Worm (Caenorhabditis elegans) whole organism, early embryonic: ENCODE results near the gene gplb-1.

Experiments
- B0310.2 ChIP-seq: sonication (generic microtip); optimal IDR thresholded peaks from 2 replicates; lab custom pipeline; 2016; ENCODE audit warnings: mild to moderate bottlenecking, missing genetic modification characterization, missing compliant biosample characterization
- F13C5.2 ChIP-seq: sonication (generic microtip); optimal IDR thresholded peaks from 2 replicates; lab custom pipeline; 2017; ENCODE audit warnings: mild to moderate bottlenecking, missing genetic modification characterization, inconsistent platforms, missing compliant biosample characterization
- aly-1 ChIP-seq: sonication (generic microtip); optimal IDR thresholded peaks from 2 replicates; lab custom pipeline; 2016; ENCODE audit warnings: missing genetic modification characterization, missing compliant biosample characterization
- ama-1 ChIP-seq: fragments of 150-350 bp; optimal IDR thresholded peaks from 2 replicates; lab custom pipeline; 2014
- ceh-13 ChIP-seq: fragments of 200-800 bp; sonication (Bioruptor generic); optimal IDR thresholded peaks from 2 replicates; lab custom pipeline; 2018; ENCODE audit warnings: mild to moderate bottlenecking, missing genetic modification characterization, missing compliant biosample characterization
- ceh-36 ChIP-seq: sonication (generic microtip); optimal IDR thresholded peaks from 2 replicates; lab custom pipeline; 2016; ENCODE audit warnings: missing genetic modification characterization, inconsistent platforms, missing compliant biosample characterization
- ets-7 ChIP-seq: sonication (generic microtip); optimal IDR thresholded peaks from 2 replicates; lab custom pipeline; 2016; ENCODE audit warnings: missing genotype, missing genetic modification characterization, missing compliant biosample characterization
- flt-1 ChIP-seq: fragments of 200-800 bp; sonication (Bioruptor generic); IDR thresholded peaks from 2 replicates; pipeline ENCODE4 v1.3.6; 2022; ENCODE audit warnings: missing genetic modification characterization, missing compliant biosample characterization
- hmbx-1 ChIP-seq: sonication (generic microtip); optimal IDR thresholded peaks from 2 replicates; lab custom pipeline; 2016; ENCODE audit warnings: mild to moderate bottlenecking, missing genetic modification characterization, missing compliant biosample characterization
- hmg-4 ChIP-seq: fragments of 200-800 bp; sonication (Bioruptor generic); optimal IDR thresholded peaks from 2 replicates; lab custom pipeline; 2018; ENCODE audit warnings: mild to moderate bottlenecking, missing genetic modification characterization, missing compliant biosample characterization
- hnd-1 ChIP-seq: sonication (generic microtip); optimal IDR thresholded peaks from 2 replicates; lab custom pipeline; 2016; ENCODE audit warnings: missing genetic modification characterization, missing compliant biosample characterization
- pes-1 ChIP-seq: fragments of 200-800 bp; sonication (Bioruptor generic); IDR thresholded peaks from 2 replicates; pipeline ENCODE4 v1.3.6; 2022; ENCODE audit warnings: missing genetic modification reagents, missing genetic modification characterization, missing compliant biosample characterization
- scrt-1 ChIP-seq: fragments of 200-800 bp; sonication (Bioruptor generic); IDR thresholded peaks from 2 replicates; pipeline ENCODE4 v1.3.6; 2022; ENCODE audit warnings: missing genetic modification characterization, missing compliant biosample characterization
- sea-1 ChIP-seq: fragments of 200-800 bp; sonication (Bioruptor generic); conservative IDR thresholded peaks from 2 replicates; pipeline ENCODE4 v1.3.6; 2022; ENCODE audit warnings: missing genetic modification characterization, missing compliant biosample characterization
- tbx-11 ChIP-seq: fragments of 200-800 bp; sonication (Bioruptor generic); IDR thresholded peaks from 2 replicates; pipeline ENCODE4 v1.3.6; 2022; ENCODE audit warnings: missing genetic modification characterization, missing compliant biosample characterization
- tbx-37 ChIP-seq: fragments of 200-800 bp; sonication (Bioruptor generic); conservative IDR thresholded peaks from 2 replicates; pipeline ENCODE4 v1.3.6; 2022; ENCODE audit warnings: missing genetic modification reagents, missing genetic modification characterization, missing compliant biosample characterization
- tra-4 ChIP-seq: sonication (generic microtip); optimal IDR thresholded peaks from 2 replicates; lab custom pipeline; 2017; ENCODE audit warnings: missing genetic modification characterization, missing compliant biosample characterization

Gene gplb-1

DNA sequence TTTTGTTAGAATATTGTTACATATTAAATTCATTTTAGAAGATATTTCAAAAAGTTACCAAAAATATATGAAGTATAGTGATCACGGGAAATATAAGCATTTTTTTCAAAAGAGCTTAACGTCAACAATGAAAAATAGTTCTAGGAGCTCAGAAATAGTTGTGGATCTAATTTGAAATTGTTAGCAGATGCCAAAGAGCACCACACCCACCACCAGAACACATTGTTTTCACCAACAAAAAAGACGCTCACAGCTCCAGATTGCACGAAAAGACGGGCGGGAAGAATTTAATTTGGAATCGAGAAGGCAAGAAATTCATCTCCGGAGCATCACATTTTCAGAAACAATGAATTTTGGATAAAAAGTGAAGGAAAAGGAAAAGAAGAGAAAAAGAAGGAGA, at the start of gene gplb-1:
gplb-1 (minus strand) TSS at position 337 of the 400 bp plus-strand sequence.
- TF ChIP-seq tra-4 (tag; lab: Kevin White, UChicago) = no peak
- no peak for TF ChIP-seq hnd-1
- TF ChIP-seq hmg-4 (GFP tag; lab: Kevin White, UChicago) = no peak
- no peak for TF ChIP-seq pes-1 (GFP tag; lab: Robert Waterston, UW)
- TF ChIP-seq ets-7 = no peak
- TF ChIP-seq scrt-1 (GFP tag; lab: Robert Waterston, UW) = no peak
- TF ChIP-seq sea-1 = no peak
- no peak for TF ChIP-seq F13C5.2 (tag; lab: Kevin White, UChicago)
- no peak for TF ChIP-seq ceh-13
- TF ChIP-seq B0310.2 (tag; lab: Kevin White, UChicago) = no peak
- no peak for TF ChIP-seq ceh-36 (tag; lab: Kevin White, UChicago)
- no peak for TF ChIP-seq hmbx-1 (tag; lab: Kevin White, UChicago)
- no peak for TF ChIP-seq flt-1 (GFP tag; lab: Robert Waterston, UW)
- TF ChIP-seq tbx-37 = no peak
- TF ChIP-seq ama-1 = no peak
- no peak for TF ChIP-seq aly-1 (tag; lab: Kevin White, UChicago)

DNA sequence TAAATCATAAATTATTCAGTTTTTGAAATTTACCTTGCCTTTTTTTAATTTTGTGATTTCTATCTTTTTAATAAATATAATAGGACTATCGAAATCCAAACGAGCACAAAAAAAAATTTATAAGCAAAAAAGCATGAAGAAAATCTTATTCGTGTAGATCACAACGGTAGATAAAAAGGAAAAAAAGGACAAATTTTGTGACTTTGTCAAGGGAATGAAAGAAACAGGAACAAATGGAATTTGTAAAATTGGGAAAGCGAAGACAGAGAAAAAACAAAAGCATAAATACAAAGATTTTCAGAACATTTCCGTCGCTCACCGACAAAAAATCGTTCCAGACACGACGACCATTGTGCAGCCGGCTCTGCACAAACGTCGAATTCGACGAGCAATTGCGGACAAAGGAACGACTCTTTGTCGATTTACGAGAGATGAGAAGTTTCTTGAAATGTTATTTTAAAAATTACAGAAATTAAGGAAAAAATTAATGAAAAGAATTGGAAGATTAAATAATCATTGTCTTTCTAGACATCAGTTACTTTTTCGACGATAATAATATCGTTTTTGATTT, 47.9 kb upstream of the gplb-1 start, which contains the start of gene F45F2.10:
F45F2.10 (minus strand) TSS at position 51 of the 571 bp plus-strand sequence.
- TF ChIP-seq flt-1 (GFP tag; lab: Robert Waterston, UW) (no peak), pes-1 (GFP tag; lab: Robert Waterston, UW) (no peak), hnd-1 (no peak), tbx-11 (GFP tag; lab: Robert Waterston, UW) (no peak), F13C5.2 (tag; lab: Kevin White, UChicago) (no peak), ceh-13 (no peak), tbx-37 (no peak), ets-7 (no peak), ceh-36 (tag; lab: Kevin White, UChicago) (no peak), tra-4 (tag; lab: Kevin White, UChicago) (no peak), scrt-1 (GFP tag; lab: Robert Waterston, UW) (no peak), ama-1 (no peak), sea-1 (no peak), hmbx-1 (tag; lab: Kevin White, UChicago) (no peak), B0310.2 (tag; lab: Kevin White, UChicago) (no peak)

DNA sequence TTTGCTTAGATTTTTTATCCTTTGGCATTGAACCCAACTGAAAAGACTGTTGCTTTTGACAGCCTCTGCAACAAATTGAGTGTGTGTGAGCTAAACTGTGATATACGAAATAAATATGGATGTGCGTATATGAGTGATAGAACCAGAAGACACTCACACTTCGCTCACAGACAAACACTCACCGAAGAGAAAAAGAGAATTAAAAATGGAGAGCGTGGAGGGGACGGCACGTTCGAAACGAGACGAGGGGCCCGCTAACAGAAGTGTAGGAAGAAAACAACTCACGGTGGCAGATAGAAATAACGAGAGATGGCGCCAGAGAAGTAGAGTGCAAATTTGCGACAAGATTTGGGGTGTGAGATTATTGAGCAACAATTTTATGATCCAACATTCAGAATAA, 47.2 kb upstream of the gplb-1 start:
- TF ChIP-seq tbx-11 (GFP tag; lab: Robert Waterston, UW) = no peak
- no peak for TF ChIP-seq ceh-13
- TF ChIP-seq hnd-1 = no peak
- TF ChIP-seq tbx-37 = no peak
- no peak for TF ChIP-seq aly-1 (tag; lab: Kevin White, UChicago)
- TF ChIP-seq scrt-1 (GFP tag; lab: Robert Waterston, UW) = no peak
- TF ChIP-seq sea-1 = no peak

DNA sequence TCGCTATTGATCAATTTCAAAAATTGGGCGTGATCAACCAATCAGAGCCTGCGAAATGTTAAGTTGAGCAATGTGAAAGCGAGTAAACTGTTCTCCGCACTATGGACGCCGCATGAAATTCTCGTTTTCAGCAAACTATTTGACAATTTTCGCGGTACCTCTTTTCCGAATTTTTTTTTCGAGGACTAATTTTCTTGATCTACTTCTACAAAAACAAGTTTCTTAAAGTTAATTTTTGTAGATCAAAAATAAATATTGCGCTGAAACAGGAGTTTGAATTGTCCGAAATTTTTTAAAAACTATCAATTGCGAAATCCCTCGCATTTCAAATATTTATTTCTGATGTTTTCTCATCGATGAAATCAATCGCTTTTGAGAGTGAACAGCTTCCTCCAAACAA, 46.7 kb upstream of the gplb-1 start:
- TF ChIP-seq hnd-1 (no peak), F13C5.2 (tag; lab: Kevin White, UChicago) (no peak), aly-1 (tag; lab: Kevin White, UChicago) (no peak), B0310.2 (tag; lab: Kevin White, UChicago) (no peak), ama-1 (no peak), hmbx-1 (tag; lab: Kevin White, UChicago) (no peak), sea-1 (no peak), tbx-37 (no peak), ceh-36 (tag; lab: Kevin White, UChicago) (no peak), tra-4 (tag; lab: Kevin White, UChicago) (no peak), scrt-1 (GFP tag; lab: Robert Waterston, UW) (no peak), pes-1 (GFP tag; lab: Robert Waterston, UW) (no peak), flt-1 (GFP tag; lab: Robert Waterston, UW) (no peak), tbx-11 (GFP tag; lab: Robert Waterston, UW) (no peak), hmg-4 (GFP tag; lab: Kevin White, UChicago) (no peak), ets-7 (no peak), ceh-13 (no peak)

DNA sequence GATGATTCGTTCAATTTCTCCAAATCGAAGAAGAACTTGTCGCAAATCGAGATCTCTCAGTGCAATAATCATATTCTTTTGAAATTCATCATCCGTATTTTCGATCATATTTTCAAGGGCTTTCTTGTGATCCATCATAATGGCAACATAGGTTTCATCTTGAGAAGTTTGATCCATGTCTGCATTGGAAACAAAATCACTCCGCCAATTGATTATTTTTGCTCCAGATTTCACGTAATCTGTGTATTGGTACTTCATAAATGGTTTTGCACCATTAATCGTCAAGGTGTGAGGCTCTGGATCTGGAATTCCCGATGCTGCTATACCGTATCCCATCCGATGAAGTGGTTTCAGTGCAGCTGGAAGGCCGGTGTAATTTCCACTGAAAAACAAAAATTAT, 45.4 kb upstream of the gplb-1 start:
- no peak for TF ChIP-seq hmg-4 (GFP tag; lab: Kevin White, UChicago)
- no peak for TF ChIP-seq ama-1
- TF ChIP-seq ceh-36 (tag; lab: Kevin White, UChicago) = no peak
- TF ChIP-seq hnd-1 = no peak
- no peak for TF ChIP-seq hmbx-1 (tag; lab: Kevin White, UChicago)
- TF ChIP-seq B0310.2 (tag; lab: Kevin White, UChicago) = no peak

DNA sequence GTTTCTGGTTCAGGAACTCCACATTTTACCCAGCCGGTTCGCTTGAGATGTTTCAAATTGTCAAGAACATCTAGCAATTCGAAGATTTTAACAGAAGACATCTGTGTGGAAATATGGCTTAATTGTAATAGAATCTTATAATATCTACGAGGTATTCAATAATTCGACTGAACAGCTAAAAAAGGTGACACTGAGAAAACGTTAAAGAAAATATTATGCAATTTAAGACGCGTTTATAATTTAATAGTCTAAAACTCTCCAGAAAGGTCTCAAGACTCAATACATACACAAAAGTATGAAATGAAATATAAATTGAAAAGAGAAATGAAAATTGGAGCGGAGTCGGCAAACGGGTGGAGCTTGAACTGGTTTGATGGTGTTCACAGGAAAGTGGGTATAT, 42.3 kb upstream of the gplb-1 start, which contains the start of gene F45F2.9:
F45F2.9 (minus strand) TSS at position 101 of the 400 bp plus-strand sequence.
- no peak for TF ChIP-seq tra-4 (tag; lab: Kevin White, UChicago)
- no peak for TF ChIP-seq scrt-1 (GFP tag; lab: Robert Waterston, UW)
- no peak for TF ChIP-seq ceh-13
- no peak for TF ChIP-seq sea-1
- TF ChIP-seq ets-7 = no peak

DNA sequence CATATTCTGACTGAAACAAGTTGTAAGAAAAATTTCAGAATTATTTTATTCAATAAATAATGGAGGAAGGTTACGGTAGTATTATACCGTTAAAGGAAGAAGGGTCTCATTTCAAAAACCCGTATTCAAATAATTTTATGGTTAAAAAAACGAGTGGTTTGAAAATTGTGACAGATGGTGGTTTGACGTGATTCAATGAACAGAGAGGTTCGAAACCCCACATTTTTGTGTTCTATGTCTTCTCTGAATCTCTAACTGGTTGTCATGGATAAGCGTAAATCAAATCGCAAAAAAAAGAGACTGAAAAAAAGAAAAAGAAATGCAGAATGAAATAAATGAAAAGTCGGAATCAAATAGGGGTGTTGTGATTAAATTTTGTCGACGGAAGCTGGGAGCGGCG, 36.3 kb upstream of the gplb-1 start, which contains the start of gene ZK994.6:
ZK994.6 (minus strand) TSS at position 101 of the 400 bp plus-strand sequence.
- no peak for TF ChIP-seq ceh-36 (tag; lab: Kevin White, UChicago)
- TF ChIP-seq pes-1 (GFP tag; lab: Robert Waterston, UW) = no peak
- TF ChIP-seq B0310.2 (tag; lab: Kevin White, UChicago) = no peak

DNA sequence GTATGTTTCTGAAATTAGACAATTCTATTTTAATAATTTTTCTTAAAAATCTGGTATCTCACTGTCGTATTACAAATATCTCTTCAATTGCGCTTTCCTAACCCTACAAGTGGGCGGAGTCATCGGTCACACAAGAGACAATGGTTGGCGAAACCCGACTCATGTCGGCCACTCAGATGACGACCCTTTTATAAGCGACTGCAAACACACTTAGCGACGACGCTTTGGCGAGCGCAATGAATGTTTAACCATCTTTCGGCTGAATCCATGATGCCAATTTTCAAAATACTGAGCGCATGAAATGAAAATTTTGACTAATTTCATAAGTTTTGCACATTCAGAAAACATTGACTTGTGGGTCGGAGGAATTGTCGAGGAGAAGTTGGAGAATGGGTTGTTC, 29.3 kb upstream of the gplb-1 start:
- TF ChIP-seq tbx-11 (GFP tag; lab: Robert Waterston, UW) (peak; percentile 99), hnd-1 (peak; percentile 97), scrt-1 (GFP tag; lab: Robert Waterston, UW) (peak; percentile 99), ets-7 (peak; percentile 96), B0310.2 (tag; lab: Kevin White, UChicago) (peak; percentile 98), tra-4 (tag; lab: Kevin White, UChicago) (peak; percentile 96), F13C5.2 (tag; lab: Kevin White, UChicago) (peak; percentile 99), tbx-37 (peak; percentile 99), flt-1 (GFP tag; lab: Robert Waterston, UW) (peak; percentile 99), sea-1 (peak; percentile 100), hmbx-1 (tag; lab: Kevin White, UChicago) (peak; percentile 93), ama-1 (no peak), ceh-13 (peak; percentile 98), ceh-36 (tag; lab: Kevin White, UChicago) (peak; percentile 98), pes-1 (GFP tag; lab: Robert Waterston, UW) (peak; percentile 99), aly-1 (tag; lab: Kevin White, UChicago) (peak; percentile 98), hmg-4 (GFP tag; lab: Kevin White, UChicago) (peak; percentile 100)
